Worm (Caenorhabditis elegans) whole organism, L4 larva: ENCODE results near the gene C09E10.3.

Experiments used
- F26F4.8 ChIP-seq: fragments of 200-800 bp; sonication (Bioruptor generic); conservative IDR thresholded peaks from 2 replicates; pipeline ENCODE4 v1.3.6; 2022; ENCODE audit warnings: missing genetic modification characterization, missing compliant biosample characterization
- Y105C5A.15 ChIP-seq: fragments of 200-800 bp; sonication (Bioruptor generic); IDR thresholded peaks from 2 replicates; pipeline ENCODE4 v1.3.6; 2022; ENCODE audit warnings: missing genetic modification characterization, missing compliant biosample characterization
- Y5F2A.4 ChIP-seq: fragments of 200-800 bp; sonication (Bioruptor generic); optimal IDR thresholded peaks from 2 replicates; lab custom pipeline; 2018; ENCODE audit warnings: mild to moderate bottlenecking, missing genetic modification characterization, missing compliant biosample characterization
- Y75B8A.6 ChIP-seq: fragments of 200-800 bp; sonication (Bioruptor generic); IDR thresholded peaks from 2 replicates; pipeline ENCODE4 v1.3.6; 2022; ENCODE audit warnings: missing genetic modification reagents, missing genetic modification characterization, missing compliant biosample characterization
- ZK546.5 ChIP-seq, 2 experiments: sonication (generic microtip); optimal IDR thresholded peaks; 2 replicates each; lab custom pipeline; 2017; ENCODE audit warnings: missing biosample characterization in 2 of 2, missing genetic modification characterization in 2 of 2
- aha-1 ChIP-seq: fragments of 150-350 bp; peaks from one replicate; lab custom pipeline; 2014; ENCODE audit warnings: missing biosample characterization, missing genetic modification characterization
- aly-2 ChIP-seq: sonication (generic microtip); optimal IDR thresholded peaks from 2 replicates; lab custom pipeline; 2018; ENCODE audit warnings: missing biosample characterization, missing genetic modification characterization
- ama-1 ChIP-seq: fragments of 150-350 bp; optimal IDR thresholded peaks from 2 replicates; lab custom pipeline; 2014; ENCODE audit warnings: inconsistent platforms, mixed read lengths
- arid-1 ChIP-seq: fragments of 200-800 bp; sonication (Bioruptor generic); conservative IDR thresholded peaks from 2 replicates; pipeline ENCODE4 v1.3.6; 2022; ENCODE audit warnings: missing genetic modification reagents, missing genetic modification characterization, missing compliant biosample characterization
- attf-4 ChIP-seq: sonication (generic microtip); optimal IDR thresholded peaks from 3 replicates; lab custom pipeline; 2017; ENCODE audit warnings: missing biosample characterization, missing genetic modification characterization
- ceh-20 ChIP-seq: fragments of 200-800 bp; sonication (Bioruptor generic); IDR thresholded peaks from 2 replicates; pipeline ENCODE4 v1.3.6; 2022; ENCODE audit warnings: missing genetic modification reagents, missing genetic modification characterization, missing compliant biosample characterization
- ceh-44 ChIP-seq: fragments of 200-800 bp; sonication (Bioruptor generic); IDR thresholded peaks from 2 replicates; pipeline ENCODE4 v1.3.6; 2022; ENCODE audit warnings: missing genetic modification reagents, missing genetic modification characterization, missing compliant biosample characterization
- ces-1 ChIP-seq: fragments of 150-350 bp; sonication (generic microtip); optimal IDR thresholded peaks from 4 replicates; lab custom pipeline; 2014; ENCODE audit warnings: missing biosample characterization, missing genetic modification reagents, missing genetic modification characterization
- cey-2 ChIP-seq: sonication (generic microtip); optimal IDR thresholded peaks from 3 replicates; lab custom pipeline; 2017; ENCODE audit warnings: missing genetic modification characterization, mild to moderate bottlenecking, missing compliant biosample characterization, antibody characterized with exemption, borderline replicate concordance; ENCODE audit not compliant: insufficient read depth
- daf-16 ChIP-seq, 3 experiments: sonication (generic microtip); optimal IDR thresholded peaks; 2 replicates each; lab custom pipeline; 2016 to 2017; ENCODE audit warnings: missing genetic modification characterization in 3 of 3, missing genetic modification reagents in 3 of 3, mild to moderate bottlenecking in 2 of 3, missing compliant biosample characterization in 2 of 3, missing biosample characterization in 1 of 3, moderate library complexity in 1 of 3
- daf-19 ChIP-seq: fragments of 200-800 bp; sonication (Bioruptor generic); conservative IDR thresholded peaks from 2 replicates; pipeline ENCODE4 v1.3.6; 2022; ENCODE audit warnings: missing genetic modification characterization, missing compliant biosample characterization
- dmd-6 ChIP-seq: fragments of 200-800 bp; sonication (Bioruptor generic); IDR thresholded peaks from 2 replicates; pipeline ENCODE4 v1.3.6; 2022; ENCODE audit warnings: missing genetic modification reagents, missing genetic modification characterization, missing compliant biosample characterization
- dmd-8 ChIP-seq: fragments of 200-800 bp; sonication (Bioruptor generic); IDR thresholded peaks from 2 replicates; pipeline ENCODE4 v1.3.6; 2022; ENCODE audit warnings: missing genetic modification characterization, missing compliant biosample characterization
- dpl-1 ChIP-seq: fragments of 150-350 bp; optimal IDR thresholded peaks from 2 replicates; lab custom pipeline; 2014; ENCODE audit warnings: missing biosample characterization, missing genetic modification reagents, missing genetic modification characterization
- fos-1 ChIP-seq: fragments of 150-350 bp; optimal IDR thresholded peaks from 2 replicates; lab custom pipeline; 2014; ENCODE audit warnings: missing biosample characterization, missing genetic modification characterization
- hlh-30 ChIP-seq: sonication (generic microtip); optimal IDR thresholded peaks from 2 replicates; lab custom pipeline; 2017; ENCODE audit warnings: antibody characterized with exemption, mild to moderate bottlenecking, missing genetic modification characterization, missing compliant biosample characterization; ENCODE audit not compliant: insufficient read depth
- jun-1 ChIP-seq: fragments of 150-350 bp; optimal IDR thresholded peaks from 2 replicates; lab custom pipeline; 2014; ENCODE audit warnings: missing biosample characterization, missing genetic modification reagents, missing genetic modification characterization
- lim-7 ChIP-seq: fragments of 200-800 bp; sonication (Bioruptor generic); IDR thresholded peaks from 2 replicates; pipeline ENCODE4 v1.3.6; 2022; ENCODE audit warnings: missing genetic modification characterization, missing compliant biosample characterization
- lin-29 ChIP-seq: fragments of 200-800 bp; sonication (Bioruptor generic); IDR thresholded peaks from 2 replicates; pipeline ENCODE4 v1.3.6; 2022; ENCODE audit warnings: missing genetic modification reagents, missing genetic modification characterization, missing compliant biosample characterization
- lin-39 ChIP-seq: fragments of 150-350 bp; optimal IDR thresholded peaks from 2 replicates; lab custom pipeline; 2014; ENCODE audit warnings: missing biosample characterization, missing genetic modification reagents, missing genetic modification characterization
- lir-3 ChIP-seq: sonication (generic microtip); optimal IDR thresholded peaks from 2 replicates; lab custom pipeline; 2016; ENCODE audit warnings: mild to moderate bottlenecking, missing genetic modification characterization, missing compliant biosample characterization
- lsy-2 ChIP-seq, 2 experiments: fragments of 150-350 bp in 1 of 2; sonication (generic microtip) in 1 of 2; optimal IDR thresholded peaks; 2 replicates each; lab custom pipeline; 2014 to 2017; ENCODE audit warnings: missing biosample characterization in 2 of 2, missing genetic modification characterization in 2 of 2
- madf-5 ChIP-seq, 2 experiments: fragments of 200-800 bp; sonication (Bioruptor generic); IDR thresholded peaks; 2 replicates each; pipeline ENCODE4 v1.3.6; 2022; ENCODE audit warnings: missing compliant biosample characterization in 2 of 2, missing genetic modification characterization in 2 of 2
- mdt-29 ChIP-seq: fragments of 200-800 bp; sonication (Bioruptor generic); IDR thresholded peaks from 2 replicates; pipeline ENCODE4 v1.3.6; 2022; ENCODE audit warnings: missing genetic modification reagents, missing genetic modification characterization, missing compliant biosample characterization
- mep-1 ChIP-seq: fragments of 150-350 bp; sonication (generic microtip); optimal IDR thresholded peaks from 3 replicates; lab custom pipeline; 2014; ENCODE audit warnings: missing biosample characterization, missing genetic modification characterization
- mxl-3 ChIP-seq: fragments of 200-800 bp; sonication (Bioruptor generic); optimal IDR thresholded peaks from 2 replicates; lab custom pipeline; 2018; ENCODE audit warnings: mild to moderate bottlenecking, missing genetic modification characterization, missing compliant biosample characterization
- nhr-10 ChIP-seq: fragments of 150-350 bp; optimal IDR thresholded peaks from 2 replicates; lab custom pipeline; 2014; ENCODE audit warnings: missing biosample characterization, missing genetic modification characterization
- nhr-102 ChIP-seq: sonication (generic microtip); optimal IDR thresholded peaks from 2 replicates; lab custom pipeline; 2016; ENCODE audit warnings: mild to moderate bottlenecking, missing genetic modification characterization, moderate library complexity, missing compliant biosample characterization
- nhr-237 ChIP-seq: sonication (generic microtip); optimal IDR thresholded peaks from 2 replicates; lab custom pipeline; 2017; ENCODE audit warnings: missing biosample characterization, missing genetic modification characterization
- nhr-25 ChIP-seq: sonication (generic microtip); optimal IDR thresholded peaks from 2 replicates; lab custom pipeline; 2017; ENCODE audit warnings: missing genetic modification characterization, mild to moderate bottlenecking, missing compliant biosample characterization, antibody characterized with exemption, moderate library complexity, borderline replicate concordance; ENCODE audit not compliant: insufficient read depth
- nhr-41 ChIP-seq: fragments of 200-800 bp; sonication (Bioruptor generic); IDR thresholded peaks from 2 replicates; pipeline ENCODE4 v1.3.6; 2022; ENCODE audit warnings: missing genetic modification reagents, missing genetic modification characterization, missing compliant biosample characterization
- nhr-48 ChIP-seq: sonication (generic microtip); optimal IDR thresholded peaks from 2 replicates; lab custom pipeline; 2016; ENCODE audit warnings: mild to moderate bottlenecking, missing genetic modification characterization, missing compliant biosample characterization
- pha-4 ChIP-seq, 2 experiments: fragments of 150-350 bp in 1 of 2; fragments of 200-800 bp in 1 of 2; sonication (Bioruptor generic) in 1 of 2; IDR thresholded peaks in 1 of 2; optimal IDR thresholded peaks in 1 of 2; 2 replicates each; pipeline versions ENCODE4 v1.3.6 to Lab custom; 2014 to 2022; ENCODE audit warnings: missing genetic modification characterization in 2 of 2, missing genetic modification reagents in 2 of 2, missing biosample characterization in 1 of 2, missing compliant biosample characterization in 1 of 2
- rbr-2 ChIP-seq: sonication (generic microtip); optimal IDR thresholded peaks from 2 replicates; lab custom pipeline; 2016; ENCODE audit warnings: missing genotype, missing genetic modification characterization, missing compliant biosample characterization
- saeg-2 ChIP-seq: fragments of 200-800 bp; sonication (Bioruptor generic); IDR thresholded peaks from 2 replicates; pipeline ENCODE4 v1.3.6; 2022; ENCODE audit warnings: missing genetic modification reagents, missing genetic modification characterization, missing compliant biosample characterization
- sdz-12 ChIP-seq: fragments of 200-800 bp; sonication (Bioruptor generic); optimal IDR thresholded peaks from 2 replicates; lab custom pipeline; 2018; ENCODE audit warnings: mild to moderate bottlenecking, missing genetic modification characterization, missing compliant biosample characterization
- set-16 ChIP-seq: fragments of 200-800 bp; sonication (Bioruptor generic); IDR thresholded peaks from 2 replicates; pipeline ENCODE4 v1.3.6; 2022; ENCODE audit warnings: missing genetic modification reagents, missing genetic modification characterization, missing compliant biosample characterization
- snpc-4 ChIP-seq: fragments of 150-350 bp; optimal IDR thresholded peaks from 2 replicates; lab custom pipeline; 2014; ENCODE audit warnings: missing biosample characterization, missing genetic modification characterization
- spr-3 ChIP-seq: fragments of 200-800 bp; sonication (Bioruptor generic); optimal IDR thresholded peaks from 2 replicates; lab custom pipeline; 2018; ENCODE audit warnings: mild to moderate bottlenecking, missing genetic modification characterization, missing compliant biosample characterization
- unc-130 ChIP-seq: sonication (generic microtip); optimal IDR thresholded peaks from 2 replicates; lab custom pipeline; 2016; ENCODE audit warnings: missing genetic modification reagents, missing genetic modification characterization, missing compliant biosample characterization
- unc-62 ChIP-seq, 3 experiments: fragments of 150-350 bp in 1 of 3; sonication (generic microtip); optimal IDR thresholded peaks in 2 of 3; peaks in 1 of 3; 1 replicate in 1 of 3; 2 replicates in 2 of 3; lab custom pipeline; 2014 to 2017; ENCODE audit warnings: missing biosample characterization in 3 of 3, missing genetic modification characterization in 3 of 3, missing genetic modification reagents in 3 of 3, missing genotype in 1 of 3
- vab-7 ChIP-seq: fragments of 200-800 bp; sonication (Bioruptor generic); IDR thresholded peaks from 2 replicates; pipeline ENCODE4 v1.3.6; 2022; ENCODE audit warnings: missing genetic modification reagents, missing genetic modification characterization, missing compliant biosample characterization
- zfp-3 ChIP-seq: fragments of 200-800 bp; sonication (Bioruptor generic); conservative IDR thresholded peaks from 2 replicates; pipeline ENCODE4 v1.3.6; 2022; ENCODE audit warnings: missing genetic modification reagents, missing genetic modification characterization, missing compliant biosample characterization
- zip-11 ChIP-seq: fragments of 200-800 bp; sonication (Bioruptor generic); IDR thresholded peaks from 2 replicates; pipeline ENCODE4 v1.3.6; 2022; ENCODE audit warnings: missing genetic modification characterization, missing compliant biosample characterization

Gene C09E10.3

DNA sequence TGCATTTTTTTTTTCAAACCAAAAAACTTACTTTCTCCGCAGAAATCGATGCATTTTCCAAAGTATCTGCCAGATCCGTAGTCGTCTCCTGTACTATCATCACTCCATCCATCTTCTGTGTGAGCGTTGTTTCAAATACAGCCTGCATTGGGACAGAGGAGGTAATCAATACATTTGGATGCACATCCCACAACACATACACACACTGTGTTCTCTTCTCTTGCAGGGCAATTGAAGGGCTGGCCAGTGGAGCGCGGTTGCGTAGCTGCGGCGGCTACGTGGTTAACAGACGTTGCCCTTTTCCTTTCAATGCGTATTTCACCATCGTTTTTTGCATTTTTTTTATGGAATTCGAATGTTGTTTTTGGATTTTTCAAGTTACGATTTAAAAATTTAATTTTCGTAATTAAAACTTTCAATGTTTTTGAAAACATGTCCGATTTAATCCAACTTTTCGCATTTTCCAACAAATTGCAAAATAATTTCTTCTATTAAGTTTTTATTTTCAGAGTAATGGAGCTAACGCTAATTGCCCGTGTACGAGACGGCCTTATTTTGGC, 43.9 kb upstream of the C09E10.3 start, which contains the start of the genes stau-1 and sec-22 (continued):
- no peak for TF ChIP-seq snpc-4 (tag; lab: Kevin White, UChicago)
- TF ChIP-seq hlh-30: peak; percentile 36
- peak; percentile 71 for TF ChIP-seq mep-1 (tag; lab: Kevin White, UChicago)
- no peak for TF ChIP-seq ceh-20 (GFP tag; lab: Robert Waterston, UW)
- TF ChIP-seq jun-1 (tag; lab: Kevin White, UChicago): no peak
- no peak for TF ChIP-seq saeg-2 (GFP tag; lab: Robert Waterston, UW)
- no peak for TF ChIP-seq pha-4 (GFP tag; IDR thresholded peaks at IDR 0.05; lab: Robert Waterston, UW)
- TF ChIP-seq pha-4 (tag; optimal IDR thresholded peaks at IDR 0.05; lab: Kevin White, UChicago): peak; percentile 10
- no peak for TF ChIP-seq nhr-102 (tag; lab: Kevin White, UChicago)
- no peak for TF ChIP-seq nhr-25 (tag; lab: Kevin White, UChicago)
- no peak for TF ChIP-seq vab-7 (GFP tag; lab: Robert Waterston, UW)
- no peak for TF ChIP-seq dmd-8 (GFP tag; lab: Robert Waterston, UW)
- TF ChIP-seq fos-1 (tag; lab: Kevin White, UChicago): no peak
- TF ChIP-seq daf-19 (GFP tag; lab: Robert Waterston, UW): no peak
- no peak for TF ChIP-seq nhr-10 (tag; lab: Kevin White, UChicago)
- TF ChIP-seq nhr-48 (tag; lab: Kevin White, UChicago): no peak
- TF ChIP-seq dpl-1 (GFP tag; lab: Kevin White, UChicago): peak; percentile 30
- peak; percentile 47 for TF ChIP-seq mxl-3 (GFP tag; lab: Kevin White, UChicago)
- no peak for TF ChIP-seq Y5F2A.4
- TF ChIP-seq dmd-6 (GFP tag; lab: Robert Waterston, UW): peak; percentile 19; the same call in 1 of the 2 replicates
- TF ChIP-seq lin-39 (tag; lab: Kevin White, UChicago): no peak
- no peak for TF ChIP-seq nhr-237 (tag; lab: Kevin White, UChicago)
- TF ChIP-seq rbr-2 (tag; lab: Kevin White, UChicago): peak; percentile 1
- TF ChIP-seq unc-62 (GFP tag; optimal IDR thresholded peaks at IDR 0.05 in 1 of 2; lab: Kevin White, UChicago): no peak
- TF ChIP-seq unc-62 (tag; optimal IDR thresholded peaks at IDR 0.05; lab: Kevin White, UChicago): no peak
- TF ChIP-seq Y105C5A.15: no peak
- TF ChIP-seq ces-1: no peak
- no peak for TF ChIP-seq sdz-12
- TF ChIP-seq unc-130 (GFP tag; lab: Kevin White, UChicago): no peak
- TF ChIP-seq ceh-44: no peak
- TF ChIP-seq aha-1 (tag; lab: Kevin White, UChicago): peak; percentile 86
- TF ChIP-seq set-16: no peak
- TF ChIP-seq attf-4 (tag; lab: Kevin White, UChicago): no peak
- TF ChIP-seq lir-3 (tag; lab: Kevin White, UChicago): no peak
- no peak for TF ChIP-seq ZK546.5 (tag; optimal IDR thresholded peaks at IDR 0.05; lab: Kevin White, UChicago)
- no peak for TF ChIP-seq spr-3 (GFP tag; lab: Kevin White, UChicago)
- TF ChIP-seq F26F4.8: no peak
- no peak for TF ChIP-seq mdt-29 (GFP tag; lab: Robert Waterston, UW)
- TF ChIP-seq lim-7 (GFP tag; lab: Robert Waterston, UW): no peak
- TF ChIP-seq Y75B8A.6 (GFP tag; lab: Robert Waterston, UW): no peak
- no peak for TF ChIP-seq lin-29 (GFP tag; lab: Robert Waterston, UW)
- no peak for TF ChIP-seq zip-11
- no peak for TF ChIP-seq daf-16 (GFP tag; optimal IDR thresholded peaks at IDR 0.05; lab: Kevin White, UChicago)
- no peak for TF ChIP-seq daf-16 (tag; optimal IDR thresholded peaks at IDR 0.05; lab: Kevin White, UChicago)
- TF ChIP-seq cey-2: no peak
- no peak for TF ChIP-seq madf-5 (GFP tag; IDR thresholded peaks at IDR 0.05; lab: Robert Waterston, UW)
- no peak for TF ChIP-seq arid-1 (GFP tag; lab: Robert Waterston, UW)
- no peak for TF ChIP-seq zfp-3 (GFP tag; lab: Robert Waterston, UW)
- TF ChIP-seq nhr-41 (GFP tag; lab: Robert Waterston, UW): no peak
- no peak for TF ChIP-seq ama-1 (lab: Kevin White, UChicago)
- TF ChIP-seq lsy-2 (tag; optimal IDR thresholded peaks at IDR 0.05; lab: Kevin White, UChicago): peak in 1 of 2 experiments; percentile 57
- TF ChIP-seq aly-2 (tag; lab: Kevin White, UChicago): no peak
